Fruit fly (Drosophila melanogaster): Measurements from ENCODE around the gene CG4502.

CG4502 gene

DNA sequence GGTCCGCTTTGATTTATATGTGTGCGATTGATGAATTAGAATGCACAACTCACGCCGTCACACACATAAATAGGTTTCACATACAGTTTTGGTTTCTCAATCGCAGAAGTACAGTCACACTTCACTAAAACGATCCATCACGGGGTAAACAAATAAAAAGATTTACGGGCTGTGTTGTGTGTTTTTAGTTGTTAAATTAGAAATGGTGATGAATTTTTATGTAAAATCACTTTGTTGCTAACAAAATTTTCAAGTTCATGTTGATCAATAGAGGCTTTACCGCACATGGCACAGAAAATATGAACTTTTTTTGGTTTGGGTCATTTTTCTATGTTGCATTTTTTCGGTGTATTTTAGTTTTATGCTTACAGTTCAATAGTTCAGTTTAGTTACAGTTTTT is 55.1 kb downstream of the CG4502 start (continued):
- TF ChIP-seq abd-A (tag; optimal IDR thresholded peaks at IDR 0.05), result no peak
- TF ChIP-seq sr (GFP tag; IDR thresholded peaks at IDR 0.05), result no peak
- TF ChIP-seq CG16813 (GFP tag; IDR thresholded peaks at IDR 0.05; ENCODE audit: partially characterized antibody), result no peak
- TF ChIP-seq Doc3 (GFP tag; IDR thresholded peaks at IDR 0.05; ENCODE audit: partially characterized antibody), result no peak
- no peak for TF ChIP-seq stwl (tag; optimal IDR thresholded peaks at IDR 0.05)
- peak; percentile 65 for TF ChIP-seq Sox102F (GFP tag; optimal IDR thresholded peaks at IDR 0.05)
- TF ChIP-seq CG32532 (GFP tag; IDR thresholded peaks at IDR 0.05), result no peak
- TF ChIP-seq Atf-2 (GFP tag; optimal IDR thresholded peaks at IDR 0.05), result peak; percentile 2
- TF ChIP-seq sim (GFP tag; IDR thresholded peaks at IDR 0.05), result no peak
- TF ChIP-seq hth (optimal IDR thresholded peaks at IDR 0.05), result no peak
- no peak for TF ChIP-seq Atf3 (GFP tag; optimal IDR thresholded peaks at IDR 0.05)
- no peak for TF ChIP-seq h (optimal IDR thresholded peaks at IDR 0.05)
- no peak for TF ChIP-seq sug (tag; optimal IDR thresholded peaks at IDR 0.05)
- 0 out of 3 replicates have a peak, but pooled peaks have one; percentile 28 for TF ChIP-seq CG7357 (GFP tag; IDR thresholded peaks at IDR 0.05)
- TF ChIP-seq CG2116 (GFP tag; optimal IDR thresholded peaks at IDR 0.05), result no peak
- peak; percentile 52 for TF ChIP-seq unpg (GFP tag; optimal IDR thresholded peaks at IDR 0.05)
- TF ChIP-seq fru (optimal IDR thresholded peaks at IDR 0.05), result no peak
- TF ChIP-seq E2f2 (GFP tag; IDR thresholded peaks at IDR 0.05), result peak; percentile 34; the same call in 1 of the 2 replicates
- no peak for TF ChIP-seq salm (tag; optimal IDR thresholded peaks at IDR 0.05)
- TF ChIP-seq gt (GFP tag; IDR thresholded peaks at IDR 0.05), result no peak
- no peak; the same call in 1 of the 2 replicates for TF ChIP-seq slbo (GFP tag; IDR thresholded peaks at IDR 0.05)
- TF ChIP-seq CG31224 (GFP tag; IDR thresholded peaks at IDR 0.05), result no peak
- no peak for TF ChIP-seq CG15479 (GFP tag; optimal IDR thresholded peaks at IDR 0.05)
- TF ChIP-seq row (GFP tag; IDR thresholded peaks at IDR 0.05), result peak; percentile 63
- TF ChIP-seq shn (GFP tag; optimal IDR thresholded peaks at IDR 0.05), result peak; percentile 22
- peak; percentile 44; the same call in 1 of the 2 replicates for TF ChIP-seq CG6689 (GFP tag; IDR thresholded peaks at IDR 0.05)
- TF ChIP-seq klu (GFP tag; IDR thresholded peaks at IDR 0.05), result no peak
- no peak for TF ChIP-seq slou (GFP tag; optimal IDR thresholded peaks at IDR 0.05)
- TF ChIP-seq nerfin-2 (GFP tag; IDR thresholded peaks at IDR 0.05; ENCODE audit: partially characterized antibody), result no peak
- no peak for TF ChIP-seq CG8478 (optimal IDR thresholded peaks at IDR 0.05)
- no peak for TF ChIP-seq CG10209 (GFP tag; optimal IDR thresholded peaks at IDR 0.05)
- peak; percentile 37 for TF ChIP-seq esg (GFP tag; conservative IDR thresholded peaks at IDR 0.05)
- 0 out of 2 replicates have a peak, but pooled peaks have one; percentile 19 for TF ChIP-seq Drgx (GFP tag; IDR thresholded peaks at IDR 0.05)
- peak; percentile 36; the same call in 1 of the 2 replicates for TF ChIP-seq CG1024 (GFP tag; IDR thresholded peaks at IDR 0.05)
- TF ChIP-seq CHES-1-like (GFP tag; optimal IDR thresholded peaks at IDR 0.05), result no peak
- no peak for TF ChIP-seq CG2129 (GFP tag; IDR thresholded peaks at IDR 0.05; ENCODE audit: partially characterized antibody)
- TF ChIP-seq CG6254 (GFP tag; optimal IDR thresholded peaks at IDR 0.05), result no peak
- no peak for TF ChIP-seq Myb (GFP tag; optimal IDR thresholded peaks at IDR 0.05)
- TF ChIP-seq Elba2 (GFP tag; optimal IDR thresholded peaks at IDR 0.05), result no peak
- TF ChIP-seq HmgZ (tag; optimal IDR thresholded peaks at IDR 0.05), result no peak
- TF ChIP-seq ci (GFP tag; IDR thresholded peaks at IDR 0.05), result peak; percentile 73
- TF ChIP-seq E2f1 (GFP tag; IDR thresholded peaks at IDR 0.05), result 0 out of 2 replicates have a peak, but pooled peaks have one; percentile 20
- peak; percentile 52; the same call in 1 of the 2 replicates for TF ChIP-seq CG5953 (GFP tag; IDR thresholded peaks at IDR 0.05)
- no peak for TF ChIP-seq Hr3 (GFP tag; optimal IDR thresholded peaks at IDR 0.05)
- TF ChIP-seq CG2202 (tag; optimal IDR thresholded peaks at IDR 0.05), result no peak
- TF ChIP-seq sima (GFP tag; optimal IDR thresholded peaks at IDR 0.05), result no peak
- no peak for TF ChIP-seq bab2 (GFP tag; optimal IDR thresholded peaks at IDR 0.05)
- TF ChIP-seq Lhr (GFP tag; optimal IDR thresholded peaks at IDR 0.05), result no peak
- TF ChIP-seq btn (GFP tag; optimal IDR thresholded peaks at IDR 0.05), result no peak
- no peak for TF ChIP-seq CG2120 (GFP tag; optimal IDR thresholded peaks at IDR 0.05)
- TF ChIP-seq CG12769 (tag; optimal IDR thresholded peaks at IDR 0.05), result peak; percentile 31
- 0 out of 3 replicates have a peak, but pooled peaks have one; percentile 50 for TF ChIP-seq CG34422 (GFP tag; IDR thresholded peaks at IDR 0.05)
- no peak for TF ChIP-seq CG3726 (GFP tag; IDR thresholded peaks at IDR 0.05)
